Worm (Caenorhabditis elegans) whole organism, L1 larva: Measurements from ENCODE around the gene sdz-38.

ENCODE experiments used
- blmp-1 ChIP-seq: fragments of 150-350 bp; optimal IDR thresholded peaks from 2 replicates; lab custom pipeline; 2014; ENCODE audit warnings: missing biosample characterization, missing genetic modification characterization
- egl-27 ChIP-seq, 2 experiments: fragments of 150-350 bp in 1 of 2; sonication (generic microtip); optimal IDR thresholded peaks; 3 replicates each; lab custom pipeline; 2017 to 2018; ENCODE audit warnings: missing biosample characterization in 2 of 2, missing genetic modification characterization in 2 of 2, missing genetic modification reagents in 2 of 2
- elt-2 ChIP-seq: sonication (generic microtip); optimal IDR thresholded peaks from 2 replicates; lab custom pipeline; 2016; ENCODE audit warnings: missing genetic modification characterization, mild to moderate bottlenecking, inconsistent platforms, missing compliant biosample characterization, missing genetic modification reagents
- elt-3 ChIP-seq, 6 experiments: fragments of 150-350 bp in 1 of 6; sonication (generic microtip); optimal IDR thresholded peaks; 2 replicates each; lab custom pipeline; 2017 to 2018; ENCODE audit warnings: missing biosample characterization in 6 of 6, missing genetic modification characterization in 6 of 6, inconsistent platforms in 1 of 6
- fos-1 ChIP-seq: fragments of 150-350 bp; optimal IDR thresholded peaks from 2 replicates; lab custom pipeline; 2014; ENCODE audit warnings: missing biosample characterization, missing genetic modification characterization
- nhr-28 ChIP-seq: fragments of 150-350 bp; optimal IDR thresholded peaks from 2 replicates; lab custom pipeline; 2014; ENCODE audit warnings: missing biosample characterization, missing genetic modification characterization
- nhr-90 ChIP-seq: sonication (generic microtip); optimal IDR thresholded peaks from 2 replicates; lab custom pipeline; 2016; ENCODE audit warnings: mild to moderate bottlenecking, missing genetic modification characterization, missing compliant biosample characterization; ENCODE audit not compliant: poor library complexity
- snpc-4 ChIP-seq: fragments of 150-350 bp; optimal IDR thresholded peaks from 2 replicates; lab custom pipeline; 2014; ENCODE audit warnings: missing biosample characterization, missing genetic modification characterization
- swsn-7 ChIP-seq: sonication (generic microtip); optimal IDR thresholded peaks from 2 replicates; lab custom pipeline; 2016; ENCODE audit warnings: missing genetic modification characterization, missing compliant biosample characterization
- unc-86 ChIP-seq: sonication (generic microtip); optimal IDR thresholded peaks from 2 replicates; lab custom pipeline; 2016; ENCODE audit warnings: missing genetic modification characterization, missing compliant biosample characterization
- unc-98 ChIP-seq: fragments of 200-800 bp; sonication (Bioruptor generic); IDR thresholded peaks from 2 replicates; pipeline ENCODE4 v1.3.6; 2022; ENCODE audit warnings: missing genetic modification characterization, missing compliant biosample characterization

DNA sequence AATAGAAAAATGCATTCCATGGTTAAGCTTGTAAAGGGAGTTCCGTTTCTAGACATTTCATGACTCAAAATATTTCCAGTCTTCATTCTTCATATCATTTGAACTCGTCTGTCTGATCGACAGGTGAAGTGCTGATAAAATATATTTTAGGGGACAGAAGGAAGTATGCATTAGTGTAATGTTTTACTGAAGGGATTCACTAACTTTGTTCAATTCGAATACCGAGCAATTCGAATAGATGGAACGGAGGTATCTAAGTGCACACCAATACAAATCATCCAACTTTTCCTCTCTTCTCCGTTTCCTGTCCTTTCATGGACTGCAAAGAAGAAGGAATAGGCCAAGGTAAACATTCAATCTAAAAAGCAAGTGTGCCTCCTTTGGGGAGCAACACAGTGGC is 17.9 kb downstream of the sdz-38 start:
- TF ChIP-seq nhr-28 (no peak), swsn-7 (tag; lab: Kevin White, UChicago) (no peak), fos-1 (tag; lab: Kevin White, UChicago) (no peak), elt-2 (tag; lab: Kevin White, UChicago) (no peak), elt-3 (tag; optimal IDR thresholded peaks at IDR 0.05; lab: Kevin White, UChicago) (no peak), unc-86 (no peak), nhr-90 (tag; lab: Kevin White, UChicago) (no peak), unc-98 (no peak), egl-27 (tag; optimal IDR thresholded peaks at IDR 0.05; lab: Kevin White, UChicago) (no peak), snpc-4 (no peak), blmp-1 (tag; lab: Kevin White, UChicago) (no peak)
